Fruit fly (Drosophila melanogaster) ovary, adult (tissue): ENCODE data around the gene CG12546.
"Not testable (repeated sequence)": the region's sequence is repeated elsewhere in the genome, so short reads cannot be mapped to it uniquely, and the experiment has no call there.

Source experiments
- CG17801 ChIP-seq: fragments of 200-800 bp; optimal IDR thresholded peaks from 2 replicates; lab custom pipeline; 2019; ENCODE audit warnings: missing biosample characterization, mild to moderate bottlenecking, missing genetic modification characterization, moderate library complexity; ENCODE audit not compliant: partially characterized antibody

Gene CG12546

dm6 chr3L:22711855-22712254 lies 18.2 kb upstream of the CG12546 start, which contains the start of gene CG11370:
TSS of gene CG11370 (plus strand) at chr3L:22712155.
- TF ChIP-seq CG17801: no peak

- no peak for TF ChIP-seq CG17801
Measured at dm6 chr3L:22699133-22699532, 5.5 kb upstream of the CG12546 start, which contains the start of gene CG45116. TSS of gene CG45116 (plus strand) at chr3L:22699433.

- not testable (repeated sequence) for TF ChIP-seq CG17801
Measured at dm6 chr3L:22696930-22697329, 3.3 kb upstream of the CG12546 start, which contains the start of gene CG32453. TSS of gene CG32453 (plus strand) at chr3L:22697230.

dm6 chr3L:22695653-22696052 lies 2.0 kb upstream of the CG12546 start, which contains the start of gene CG14452:
TSS of gene CG14452 (plus strand) at chr3L:22695953.
- TF ChIP-seq CG17801: no peak

dm6 chr3L:22692428-22692827 lies 1.2 kb downstream of the CG12546 start, which contains the start of gene CG14454:
TSS of gene CG14454 (minus strand) at chr3L:22692528.
- TF ChIP-seq CG17801: not testable (repeated sequence)

dm6 chr3L:22686987-22687386 lies 6.6 kb downstream of the CG12546 start, which contains the start of the genes CG14455 and CG14456:
TSS of gene CG14455 (minus strand) at chr3L:22687087.
TSS of gene CG14456 (plus strand) at chr3L:22687222.
- no peak for TF ChIP-seq CG17801

dm6 chr3L:22680932-22681331 lies 12.7 kb downstream of the CG12546 start:
- no peak for TF ChIP-seq CG17801

- no peak for TF ChIP-seq CG17801
Measured at dm6 chr3L:22671699-22672276, 21.8 kb downstream of the CG12546 start.

dm6 chr3L:22670174-22670573 lies 23.4 kb downstream of the CG12546 start:
- TF ChIP-seq CG17801: no peak

dm6 chr3L:22669275-22670006 lies 24.2 kb downstream of the CG12546 start, which contains the start of gene Jhbp6:
TSS of gene Jhbp6 (plus strand) at chr3L:22669956.
- no peak for TF ChIP-seq CG17801

- no peak for TF ChIP-seq CG17801
Measured at dm6 chr3L:22665110-22665509, 28.5 kb downstream of the CG12546 start.

- no peak for TF ChIP-seq CG17801
Measured at dm6 chr3L:22652425-22652824, 41.2 kb downstream of the CG12546 start, which contains the start of gene CG33772. TSS of gene CG33772 (minus strand) at chr3L:22652525.

- TF ChIP-seq CG17801: no peak
Measured at dm6 chr3L:22649096-22649495, 44.5 kb downstream of the CG12546 start, which contains the start of gene CG33771. TSS of gene CG33771 (plus strand) at chr3L:22649396.

- TF ChIP-seq CG17801: no peak
Measured at dm6 chr3L:22648372-22648771, 45.2 kb downstream of the CG12546 start, which contains the start of gene CG33770. TSS of gene CG33770 (plus strand) at chr3L:22648672.

- no peak for TF ChIP-seq CG17801
Measured at dm6 chr3L:22647627-22648026, 46.0 kb downstream of the CG12546 start, which contains the start of gene CG33769. TSS of gene CG33769 (plus strand) at chr3L:22647927.

- TF ChIP-seq CG17801: no peak
Measured at dm6 chr3L:22646863-22647262, 46.7 kb downstream of the CG12546 start, which contains the start of gene CG33768. TSS of gene CG33768 (plus strand) at chr3L:22647163.

dm6 chr3L:22646007-22646406 lies 47.6 kb downstream of the CG12546 start, which contains the start of gene CG33767:
TSS of gene CG33767 (plus strand) at chr3L:22646307.
- TF ChIP-seq CG17801: no peak
